Worm (Caenorhabditis elegans) whole organism, early embryonic: ENCODE results near the gene sri-25.

Experiments used
- aly-1 ChIP-seq: sonication (generic microtip); optimal IDR thresholded peaks from 2 replicates; lab custom pipeline; 2016; ENCODE audit warnings: missing genetic modification characterization, missing compliant biosample characterization
- ama-1 ChIP-seq: fragments of 150-350 bp; optimal IDR thresholded peaks from 2 replicates; lab custom pipeline; 2014
- ceh-13 ChIP-seq: fragments of 200-800 bp; sonication (Bioruptor generic); optimal IDR thresholded peaks from 2 replicates; lab custom pipeline; 2018; ENCODE audit warnings: mild to moderate bottlenecking, missing genetic modification characterization, missing compliant biosample characterization
- flt-1 ChIP-seq: fragments of 200-800 bp; sonication (Bioruptor generic); IDR thresholded peaks from 2 replicates; pipeline ENCODE4 v1.3.6; 2022; ENCODE audit warnings: missing genetic modification characterization, missing compliant biosample characterization
- hnd-1 ChIP-seq: sonication (generic microtip); optimal IDR thresholded peaks from 2 replicates; lab custom pipeline; 2016; ENCODE audit warnings: missing genetic modification characterization, missing compliant biosample characterization
- sea-1 ChIP-seq: fragments of 200-800 bp; sonication (Bioruptor generic); conservative IDR thresholded peaks from 2 replicates; pipeline ENCODE4 v1.3.6; 2022; ENCODE audit warnings: missing genetic modification characterization, missing compliant biosample characterization
- tbx-11 ChIP-seq: fragments of 200-800 bp; sonication (Bioruptor generic); IDR thresholded peaks from 2 replicates; pipeline ENCODE4 v1.3.6; 2022; ENCODE audit warnings: missing genetic modification characterization, missing compliant biosample characterization
- tbx-37 ChIP-seq: fragments of 200-800 bp; sonication (Bioruptor generic); conservative IDR thresholded peaks from 2 replicates; pipeline ENCODE4 v1.3.6; 2022; ENCODE audit warnings: missing genetic modification reagents, missing genetic modification characterization, missing compliant biosample characterization

DNA sequence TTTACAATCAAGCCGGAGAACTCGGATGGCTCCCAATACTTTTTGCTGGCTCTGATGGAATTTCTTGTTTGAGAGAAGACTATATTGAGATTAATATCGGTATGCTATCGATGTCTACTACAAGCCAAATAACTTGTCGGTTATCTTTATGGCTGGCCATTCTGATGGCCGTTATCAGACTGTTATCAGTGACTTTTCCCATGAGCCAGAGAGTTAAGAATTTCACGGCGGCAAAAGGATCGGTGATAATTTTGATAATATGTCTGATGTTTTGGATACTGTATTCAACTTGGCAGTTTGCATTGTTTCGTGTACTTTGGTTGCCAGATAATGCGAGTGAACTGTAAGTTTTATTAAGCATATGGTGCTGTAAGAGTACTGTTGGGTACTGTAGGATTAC lies 9.4 kb downstream of the sri-25 start:
- TF ChIP-seq ceh-13 (GFP tag; lab: Kevin White, UChicago) (no peak), tbx-11 (GFP tag; lab: Robert Waterston, UW) (no peak), aly-1 (tag; lab: Kevin White, UChicago) (no peak), ama-1 (no peak), hnd-1 (tag; lab: Kevin White, UChicago) (no peak), flt-1 (GFP tag; lab: Robert Waterston, UW) (no peak), sea-1 (GFP tag; lab: Robert Waterston, UW) (no peak), tbx-37 (GFP tag; lab: Robert Waterston, UW) (no peak)
